Fruit fly (Drosophila melanogaster): ENCODE measurements around the gene Sbp2.

Gene Sbp2

dm6 chr3L:8284651-8285050, 19.3 kb upstream of the Sbp2 start (continued):
- TF ChIP-seq Eip75B (GFP tag; optimal IDR thresholded peaks at IDR 0.05): peak; percentile 19
- TF ChIP-seq achi (GFP tag; optimal IDR thresholded peaks at IDR 0.05): peak; percentile 27
- peak; percentile 34 for TF ChIP-seq acj6 (GFP tag; optimal IDR thresholded peaks at IDR 0.05)
- peak; percentile 21 for TF ChIP-seq Smox (GFP tag; optimal IDR thresholded peaks at IDR 0.05)
- TF ChIP-seq dsx (GFP tag; optimal IDR thresholded peaks at IDR 0.05; ENCODE audit: poor library complexity, severe bottlenecking): no peak
- no peak for TF ChIP-seq Blimp-1 (GFP tag; optimal IDR thresholded peaks at IDR 0.05)
- no peak for TF ChIP-seq CG6854 (GFP tag; optimal IDR thresholded peaks at IDR 0.05)
- TF ChIP-seq eg (GFP tag; IDR thresholded peaks at IDR 0.05): 0 out of 3 replicates have a peak, but pooled peaks have one; percentile 25
- peak in 1 of 2 experiments; percentile 22 for TF ChIP-seq ss (GFP tag; optimal IDR thresholded peaks at IDR 0.05)
- peak in 1 of 2 experiments; percentile 10 for TF ChIP-seq salr (GFP tag; optimal IDR thresholded peaks at IDR 0.05)
- peak; percentile 43 for TF ChIP-seq esn (GFP tag; optimal IDR thresholded peaks at IDR 0.05)
- no peak for TF ChIP-seq fd85E (GFP tag; optimal IDR thresholded peaks at IDR 0.05)
- TF ChIP-seq Gug (GFP tag; IDR thresholded peaks at IDR 0.05): no peak
- no peak for TF ChIP-seq Eip93F (GFP tag; optimal IDR thresholded peaks at IDR 0.05)
- no peak for TF ChIP-seq Eip78C (GFP tag)
- TF ChIP-seq CG11762 (GFP tag; optimal IDR thresholded peaks at IDR 0.05; ENCODE audit: insufficient read depth): no peak
- peak; percentile 31 for TF ChIP-seq CG3032 (tag; optimal IDR thresholded peaks at IDR 0.05)
- TF ChIP-seq dac (GFP tag; optimal IDR thresholded peaks at IDR 0.05): no peak
- peak; percentile 64 for TF ChIP-seq svp (GFP tag)
- peak; percentile 40 for TF ChIP-seq CG3919 (GFP tag; optimal IDR thresholded peaks at IDR 0.05)
- TF ChIP-seq Sox15 (GFP tag; optimal IDR thresholded peaks at IDR 0.05): peak; percentile 24
- peak; percentile 42 for TF ChIP-seq pdm3 (GFP tag; optimal IDR thresholded peaks at IDR 0.05)
- peak; percentile 43 for TF ChIP-seq CG32006 (GFP tag; optimal IDR thresholded peaks at IDR 0.05)
- TF ChIP-seq CG15336 (GFP tag; IDR thresholded peaks at IDR 0.05): peak; percentile 37; the same call in 1 of the 2 replicates
- TF ChIP-seq Hr39 (GFP tag; optimal IDR thresholded peaks at IDR 0.05): peak; percentile 43
- TF ChIP-seq CG4318 (GFP tag; optimal IDR thresholded peaks at IDR 0.05): no peak
- peak; percentile 40 for TF ChIP-seq OdsH (GFP tag; optimal IDR thresholded peaks at IDR 0.05)
- peak; percentile 23 for TF ChIP-seq Hr4 (GFP tag; optimal IDR thresholded peaks at IDR 0.05)
- peak; percentile 36 for TF ChIP-seq Sox14 (GFP tag; optimal IDR thresholded peaks at IDR 0.05)
- TF ChIP-seq vri (GFP tag; optimal IDR thresholded peaks at IDR 0.05): no peak

DNA sequence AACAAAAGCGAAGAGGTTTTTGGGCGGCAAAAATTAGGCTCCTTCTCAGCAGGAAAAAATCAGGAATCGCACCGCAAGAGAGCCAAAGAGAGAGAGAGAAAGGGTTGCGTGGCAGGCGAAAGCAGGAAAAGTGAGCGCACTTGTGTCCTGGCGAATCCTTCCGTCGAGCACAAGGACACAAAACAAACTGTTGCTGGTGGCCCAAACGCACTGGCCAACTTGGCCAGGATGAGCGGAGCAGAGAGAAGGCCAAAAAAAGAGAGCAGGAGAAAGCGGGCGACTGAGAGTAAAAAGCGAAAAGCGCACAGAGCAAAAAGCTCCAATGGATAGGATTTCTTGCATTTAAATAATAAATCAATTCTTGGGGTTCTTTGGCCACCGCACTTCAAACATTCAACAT, 18.7 kb upstream of the Sbp2 start:
- no peak for TF ChIP-seq salr (GFP tag; optimal IDR thresholded peaks at IDR 0.05)
- TF ChIP-seq Met (GFP tag; optimal IDR thresholded peaks at IDR 0.05): no peak
- TF ChIP-seq CG3919 (GFP tag; optimal IDR thresholded peaks at IDR 0.05): no peak
- TF ChIP-seq achi (GFP tag; optimal IDR thresholded peaks at IDR 0.05): no peak
- TF ChIP-seq fkh (GFP tag; optimal IDR thresholded peaks at IDR 0.05): no peak
- no peak for TF ChIP-seq CG6854 (GFP tag; optimal IDR thresholded peaks at IDR 0.05)
- TF ChIP-seq CG8632 (GFP tag; optimal IDR thresholded peaks at IDR 0.05): no peak
- TF ChIP-seq Sox102F (GFP tag; optimal IDR thresholded peaks at IDR 0.05): no peak
- no peak for TF ChIP-seq topi (GFP tag; optimal IDR thresholded peaks at IDR 0.05)
- no peak for TF ChIP-seq dac (GFP tag; optimal IDR thresholded peaks at IDR 0.05)
- no peak for TF ChIP-seq Eip93F (GFP tag; optimal IDR thresholded peaks at IDR 0.05)
- TF ChIP-seq CG4318 (GFP tag; optimal IDR thresholded peaks at IDR 0.05): no peak
- TF ChIP-seq Lpt (GFP tag; optimal IDR thresholded peaks at IDR 0.05): no peak
- TF ChIP-seq Eip75B (GFP tag; optimal IDR thresholded peaks at IDR 0.05): no peak
- no peak for TF ChIP-seq CG34406 (GFP tag; optimal IDR thresholded peaks at IDR 0.05)
- no peak for TF ChIP-seq CG3032 (tag; optimal IDR thresholded peaks at IDR 0.05)
- no peak for TF ChIP-seq net (GFP tag; optimal IDR thresholded peaks at IDR 0.05)
- TF ChIP-seq dsx (GFP tag; optimal IDR thresholded peaks at IDR 0.05; ENCODE audit: poor library complexity, severe bottlenecking): no peak
- no peak for TF ChIP-seq esn (GFP tag; optimal IDR thresholded peaks at IDR 0.05)
- no peak for TF ChIP-seq acj6 (GFP tag; optimal IDR thresholded peaks at IDR 0.05)

DNA sequence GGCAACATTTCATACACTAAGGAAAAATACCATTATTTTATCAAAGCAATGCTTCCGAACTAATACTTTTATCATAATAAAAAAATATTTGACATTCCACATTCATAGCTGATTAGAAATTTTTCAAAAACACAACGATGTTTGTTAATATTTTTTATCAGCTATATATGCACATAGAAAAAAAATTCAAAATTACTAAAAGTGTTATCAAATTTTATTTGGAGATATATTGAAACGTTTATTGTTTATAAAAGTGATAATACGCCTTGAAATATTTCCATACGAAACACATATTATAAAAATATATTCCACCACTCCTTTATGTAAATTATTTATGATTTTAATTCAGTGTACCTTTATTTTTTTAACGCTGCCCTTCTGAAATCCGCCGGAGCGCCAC, 18.2 kb upstream of the Sbp2 start:
- no peak for TF ChIP-seq fd85E (GFP tag; optimal IDR thresholded peaks at IDR 0.05)
- TF ChIP-seq Met (GFP tag; optimal IDR thresholded peaks at IDR 0.05): no peak
- no peak for TF ChIP-seq Hr38 (GFP tag; optimal IDR thresholded peaks at IDR 0.05)
- TF ChIP-seq acj6 (GFP tag; optimal IDR thresholded peaks at IDR 0.05): no peak
- TF ChIP-seq CG11902 (GFP tag; optimal IDR thresholded peaks at IDR 0.05): no peak
- TF ChIP-seq net (GFP tag; optimal IDR thresholded peaks at IDR 0.05): no peak
- no peak for TF ChIP-seq achi (GFP tag; optimal IDR thresholded peaks at IDR 0.05)
- TF ChIP-seq CG6792 (GFP tag; optimal IDR thresholded peaks at IDR 0.05): no peak
- no peak for TF ChIP-seq fkh (GFP tag; optimal IDR thresholded peaks at IDR 0.05)
- no peak for TF ChIP-seq salr (GFP tag; optimal IDR thresholded peaks at IDR 0.05)
- no peak for TF ChIP-seq Sox14 (GFP tag; optimal IDR thresholded peaks at IDR 0.05)
- TF ChIP-seq cyc (GFP tag; optimal IDR thresholded peaks at IDR 0.05): no peak
- no peak for TF ChIP-seq CG10669 (GFP tag; optimal IDR thresholded peaks at IDR 0.05)
